Fruit fly (Drosophila melanogaster) whole organism, embryonic: ENCODE data around the gene glob1.
"Not testable (repeated sequence)": the region's sequence is repeated elsewhere in the genome, so short reads cannot be mapped to it uniquely, and the experiment has no call there.

ENCODE experiments used
- Ada2b ChIP-seq: fragments of 200-800 bp; sonication (Bioruptor generic); IDR thresholded peaks from 2 replicates; pipeline ENCODE4 v1.3.6; 2022; ENCODE audit warnings: missing biosample characterization, missing genetic modification characterization
- Aef1 ChIP-seq: fragments of 200-800 bp; sonication (Bioruptor generic); IDR thresholded peaks from 3 replicates; pipeline ENCODE4 v1.3.6; 2022; ENCODE audit warnings: missing biosample characterization, missing genetic modification characterization
- CG10147 ChIP-seq: fragments of 200-800 bp; sonication (Bioruptor generic); optimal IDR thresholded peaks from 2 replicates; lab custom pipeline; 2019; ENCODE audit warnings: missing biosample characterization, mild to moderate bottlenecking, missing genetic modification characterization, moderate library complexity
- CG11093 ChIP-seq: fragments of 200-800 bp; sonication (Bioruptor generic); IDR thresholded peaks from 3 replicates; pipeline ENCODE4 v1.3.6; 2022; ENCODE audit warnings: missing biosample characterization, missing genetic modification characterization
- CG11247 ChIP-seq: fragments of 200-800 bp; sonication (Bioruptor generic); IDR thresholded peaks from 2 replicates; pipeline ENCODE4 v1.3.6; 2022; ENCODE audit warnings: missing biosample characterization, missing genetic modification characterization
- CG11504 ChIP-seq: fragments of 200-800 bp; sonication (Bioruptor generic); optimal IDR thresholded peaks from 3 replicates; lab custom pipeline; 2019; ENCODE audit warnings: missing biosample characterization, mild to moderate bottlenecking, missing genetic modification characterization, moderate library complexity
- CG14014 ChIP-seq: fragments of 200-800 bp; sonication (Bioruptor generic); IDR thresholded peaks from 2 replicates; pipeline ENCODE4 v1.3.6; 2022; ENCODE audit warnings: missing biosample characterization, missing genetic modification characterization
- CG15601 ChIP-seq: fragments of 200-800 bp; sonication (Bioruptor generic); optimal IDR thresholded peaks from 3 replicates; lab custom pipeline; 2019; ENCODE audit warnings: missing biosample characterization, mild to moderate bottlenecking, missing genetic modification characterization, moderate library complexity
- CG1603 ChIP-seq: fragments of 200-800 bp; sonication (Bioruptor generic); optimal IDR thresholded peaks from 2 replicates; lab custom pipeline; 2019; ENCODE audit warnings: missing biosample characterization, mild to moderate bottlenecking, missing genetic modification characterization, moderate library complexity
- CG34422 ChIP-seq: fragments of 200-800 bp; sonication (Bioruptor generic); IDR thresholded peaks from 3 replicates; pipeline ENCODE4 v1.3.6; 2022; ENCODE audit warnings: missing biosample characterization, missing genetic modification characterization
- CG3838 ChIP-seq: fragments of 200-800 bp; sonication (Bioruptor generic); optimal IDR thresholded peaks from 3 replicates; lab custom pipeline; 2016; ENCODE audit warnings: missing biosample characterization, missing genetic modification characterization
- CG4360 ChIP-seq: fragments of 200-800 bp; sonication (Bioruptor generic); IDR thresholded peaks from 2 replicates; pipeline ENCODE4 v1.3.6; 2022; ENCODE audit warnings: missing biosample characterization, missing genetic modification characterization
- CG4404 ChIP-seq: fragments of 200-800 bp; sonication (Bioruptor generic); IDR thresholded peaks from 2 replicates; pipeline ENCODE4 v1.3.6; 2022; ENCODE audit warnings: missing biosample characterization, missing genetic modification characterization
- CG6689 ChIP-seq: fragments of 200-800 bp; sonication (Bioruptor generic); IDR thresholded peaks from 2 replicates; pipeline ENCODE4 v1.3.6; 2022; ENCODE audit warnings: missing biosample characterization, missing genetic modification characterization
- CG7786 ChIP-seq: fragments of 200-800 bp; sonication (Bioruptor generic); optimal IDR thresholded peaks from 2 replicates; lab custom pipeline; 2016; ENCODE audit warnings: missing biosample characterization, missing genetic modification characterization
- CG8290 ChIP-seq, 3 experiments: fragments of 200-800 bp; sonication (Bioruptor generic); optimal IDR thresholded peaks; 2 replicates each; lab custom pipeline; 2016 to 2019; ENCODE audit warnings: missing biosample characterization in 3 of 3, missing genetic modification characterization in 3 of 3, mild to moderate bottlenecking in 2 of 3, moderate library complexity in 1 of 3
- CG9932 ChIP-seq: fragments of 200-800 bp; sonication (Bioruptor generic); IDR thresholded peaks from 2 replicates; pipeline ENCODE4 v1.3.6; 2022; ENCODE audit warnings: missing biosample characterization, missing genetic modification characterization
- Ets65A ChIP-seq: fragments of 200-800 bp; sonication (Bioruptor generic); peaks from one replicate; lab custom pipeline; 2016; ENCODE audit warnings: missing biosample characterization, missing genetic modification characterization
- Hmr ChIP-seq: fragments of 200-800 bp; sonication (Bioruptor generic); optimal IDR thresholded peaks from 3 replicates; lab custom pipeline; 2017; ENCODE audit warnings: mild to moderate bottlenecking, missing biosample characterization, missing genetic modification reagents, missing genetic modification characterization
- Jarid2 ChIP-seq: fragments of 200-800 bp; sonication (Bioruptor generic); optimal IDR thresholded peaks from 3 replicates; lab custom pipeline; 2017; ENCODE audit warnings: mild to moderate bottlenecking, missing biosample characterization, missing genetic modification reagents, missing genetic modification characterization
- NFAT ChIP-seq: fragments of 200-800 bp; sonication (Bioruptor generic); IDR thresholded peaks from 2 replicates; pipeline ENCODE4 v1.3.6; 2022; ENCODE audit warnings: missing biosample characterization, missing genetic modification characterization
- Opbp ChIP-seq: fragments of 200-800 bp; sonication (Bioruptor generic); IDR thresholded peaks from 3 replicates; pipeline ENCODE4 v1.3.6; 2022; ENCODE audit warnings: missing biosample characterization, missing genetic modification characterization; ENCODE audit not compliant: partially characterized antibody
- Ptx1 ChIP-seq: fragments of 200-800 bp; sonication (Bioruptor generic); IDR thresholded peaks from 2 replicates; pipeline ENCODE4 v1.3.6; 2022; ENCODE audit warnings: missing biosample characterization, missing genetic modification characterization
- Rx ChIP-seq: fragments of 200-800 bp; sonication (Bioruptor generic); IDR thresholded peaks from 2 replicates; pipeline ENCODE4 v1.3.6; 2022; ENCODE audit warnings: missing biosample characterization, missing genetic modification characterization
- Taf1 ChIP-seq: fragments of 200-800 bp; sonication (Bioruptor generic); IDR thresholded peaks from 2 replicates; pipeline ENCODE4 v1.3.6; 2022; ENCODE audit warnings: missing biosample characterization, missing genetic modification characterization
- Trl ChIP-seq, 3 experiments: fragments of >200 bp in 2 of 3; fragments of 200-800 bp in 1 of 3; sonication (Bioruptor generic) in 1 of 3; optimal IDR thresholded peaks; 2 replicates in 1 of 3; 3 replicates in 2 of 3; lab custom pipeline; 2016 to 2017; ENCODE audit warnings: missing biosample characterization in 1 of 3, missing genetic modification characterization in 1 of 3
- Xrp1 ChIP-seq: fragments of 200-800 bp; sonication (Bioruptor generic); IDR thresholded peaks from 2 replicates; pipeline ENCODE4 v1.3.6; 2022; ENCODE audit warnings: missing biosample characterization, missing genetic modification characterization
- al ChIP-seq: fragments of 200-800 bp; sonication (Bioruptor generic); IDR thresholded peaks from 2 replicates; pipeline ENCODE4 v1.3.6; 2022; ENCODE audit warnings: missing biosample characterization, missing genetic modification characterization
- chinmo ChIP-seq: fragments of 200-800 bp; sonication (Bioruptor generic); IDR thresholded peaks from 4 replicates; pipeline ENCODE4 v1.3.6; 2022; ENCODE audit warnings: missing biosample characterization, missing genetic modification characterization; ENCODE audit not compliant: partially characterized antibody
- dysf ChIP-seq: fragments of 200-800 bp; sonication (Bioruptor generic); IDR thresholded peaks from 3 replicates; pipeline ENCODE4 v1.3.6; 2022; ENCODE audit warnings: missing biosample characterization, missing genetic modification characterization
- fd3F ChIP-seq: fragments of 200-800 bp; sonication (Bioruptor generic); optimal IDR thresholded peaks from 2 replicates; lab custom pipeline; 2018; ENCODE audit warnings: missing biosample characterization, mild to moderate bottlenecking, missing genetic modification characterization, moderate library complexity
- gsb ChIP-seq: fragments of 200-800 bp; sonication (Bioruptor generic); IDR thresholded peaks from 2 replicates; pipeline ENCODE4 v1.3.6; 2022; ENCODE audit warnings: missing biosample characterization, missing genetic modification characterization
- ham ChIP-seq: fragments of 200-800 bp; sonication (Bioruptor generic); IDR thresholded peaks from 2 replicates; pipeline ENCODE4 v1.3.6; 2022; ENCODE audit warnings: missing biosample characterization, missing genetic modification characterization
- hkb ChIP-seq, 2 experiments: fragments of 200-800 bp in 1 of 2; fragments of >200 bp in 1 of 2; sonication (Bioruptor generic) in 1 of 2; IDR thresholded peaks in 1 of 2; optimal IDR thresholded peaks in 1 of 2; 2 replicates each; pipeline versions ENCODE4 v1.3.6 to Lab custom; 2017 to 2022; ENCODE audit warnings: missing biosample characterization in 1 of 2, missing genetic modification characterization in 1 of 2
- klu ChIP-seq: fragments of 200-800 bp; sonication (Bioruptor generic); IDR thresholded peaks from 2 replicates; pipeline ENCODE4 v1.3.6; 2022; ENCODE audit warnings: missing biosample characterization, missing genetic modification characterization
- pita ChIP-seq: fragments of 200-800 bp; sonication (Bioruptor generic); optimal IDR thresholded peaks from 2 replicates; lab custom pipeline; 2017; ENCODE audit warnings: missing biosample characterization, mild to moderate bottlenecking, missing genetic modification characterization
- pzg ChIP-seq: fragments of 200-800 bp; sonication (Bioruptor generic); optimal IDR thresholded peaks from 3 replicates; lab custom pipeline; 2018; ENCODE audit warnings: missing biosample characterization, mild to moderate bottlenecking, missing genetic modification characterization, moderate library complexity
- rib ChIP-seq: fragments of 200-800 bp; sonication (Bioruptor generic); IDR thresholded peaks from 2 replicates; pipeline ENCODE4 v1.3.6; 2022; ENCODE audit warnings: missing biosample characterization, missing genetic modification characterization
- sisA ChIP-seq: fragments of 200-800 bp; sonication (Bioruptor generic); IDR thresholded peaks from 2 replicates; pipeline ENCODE4 v1.3.6; 2022; ENCODE audit warnings: missing biosample characterization, missing genetic modification characterization
- slbo ChIP-seq: fragments of 200-800 bp; sonication (Bioruptor generic); IDR thresholded peaks from 2 replicates; pipeline ENCODE4 v1.3.6; 2022; ENCODE audit warnings: missing biosample characterization, missing genetic modification characterization
- sna ChIP-seq: fragments of 200-800 bp; sonication (Bioruptor generic); IDR thresholded peaks from 2 replicates; pipeline ENCODE4 v1.3.6; 2022; ENCODE audit warnings: missing biosample characterization, missing genetic modification characterization; ENCODE audit not compliant: partially characterized antibody
- tgo ChIP-seq: fragments of 200-800 bp; sonication (Bioruptor generic); IDR thresholded peaks from 3 replicates; pipeline ENCODE4 v1.3.6; 2022; ENCODE audit warnings: missing biosample characterization, missing genetic modification characterization

glob1 gene

DNA sequence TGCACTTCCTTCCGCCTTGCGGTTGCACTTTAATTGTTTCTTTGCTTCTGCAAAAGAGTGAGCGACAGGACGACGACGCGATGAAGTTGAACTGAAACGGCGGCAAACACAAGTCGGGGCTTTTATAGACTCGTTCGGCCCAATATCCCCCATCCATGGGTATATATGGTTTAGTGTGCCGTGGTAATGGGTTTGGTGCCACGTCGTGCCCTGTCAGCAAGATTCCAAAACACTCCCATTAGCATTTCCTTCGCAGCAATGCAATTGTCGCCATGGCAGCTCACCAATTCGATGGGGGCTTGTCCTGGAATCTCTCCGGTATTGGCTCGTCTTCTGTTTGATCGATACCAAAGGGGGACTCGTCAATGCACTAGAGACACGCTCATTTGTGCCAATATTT lies 13.5 kb upstream of the glob1 start, which contains the start of gene CG45105:
Gene CG45105 (minus strand): TSS at position 101 of the 400 bp plus-strand sequence.
- no peak for TF ChIP-seq CG34422 (GFP tag; lab: Robert Waterston, UW)
- TF ChIP-seq Ets65A (GFP tag; lab: Kevin White, UChicago) = peak; percentile 66

dm6 chr3R:15913231-15913630 lies 8.8 kb upstream of the glob1 start:
- TF ChIP-seq sisA (peak; percentile 18; the same call in 1 of the 2 replicates), fd3F (GFP tag; lab: Kevin White, UChicago) (no peak), dysf (GFP tag; lab: Robert Waterston, UW) (0 out of 3 replicates have a peak, but pooled peaks have one; percentile 21), CG10147 (GFP tag; lab: Kevin White, UChicago) (no peak), CG15601 (tag; lab: Kevin White, UChicago) (no peak), sna (no peak), CG4360 (GFP tag; lab: Robert Waterston, UW) (0 out of 2 replicates have a peak, but pooled peaks have one; percentile 12), slbo (GFP tag; lab: Robert Waterston, UW) (no peak), CG3838 (peak; percentile 21), CG7786 (GFP tag; lab: Kevin White, UChicago) (no peak), Opbp (peak; percentile 26; the same call in 1 of the 3 replicates), pzg (GFP tag; lab: Kevin White, UChicago) (no peak), CG11504 (tag; lab: Kevin White, UChicago) (peak; percentile 96), pita (GFP tag; lab: Kevin White, UChicago) (peak; percentile 35), chinmo (GFP tag; lab: Robert Waterston, UW) (0 out of 4 replicates have a peak, but pooled peaks have one; percentile 27)
- TF ChIP-seq, all 482 proteins: peak for 8

DNA sequence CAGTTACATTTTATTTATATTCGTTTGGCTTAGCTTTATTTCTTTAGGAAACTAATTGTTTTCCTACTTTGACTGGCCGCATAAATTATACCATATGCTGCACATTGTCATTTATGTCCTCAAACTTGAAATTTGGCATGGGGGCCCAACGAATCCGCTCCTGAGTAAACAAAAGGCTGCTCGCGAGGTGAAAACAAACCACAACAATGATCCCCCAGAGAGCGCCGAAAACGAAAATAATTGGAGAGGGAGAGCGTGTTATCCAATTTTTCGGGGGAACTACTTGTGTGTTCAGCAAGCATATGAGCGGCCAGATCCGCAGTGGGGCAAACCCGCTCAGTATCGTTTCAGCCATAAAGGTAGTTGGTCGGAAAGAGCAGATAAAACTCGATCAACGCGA lies 3.7 kb upstream of the glob1 start, which contains the start of gene EndoU:
Gene EndoU (plus strand): TSS at position 301 of the 400 bp plus-strand sequence.
- not testable (repeated sequence) for TF ChIP-seq Hmr (GFP tag; lab: Kevin White, UChicago); CG8290 (GFP tag; optimal IDR thresholded peaks at IDR 0.05; lab: Kevin White, UChicago); CG8290 (tag; optimal IDR thresholded peaks at IDR 0.05; lab: Kevin White, UChicago); CG1603

DNA sequence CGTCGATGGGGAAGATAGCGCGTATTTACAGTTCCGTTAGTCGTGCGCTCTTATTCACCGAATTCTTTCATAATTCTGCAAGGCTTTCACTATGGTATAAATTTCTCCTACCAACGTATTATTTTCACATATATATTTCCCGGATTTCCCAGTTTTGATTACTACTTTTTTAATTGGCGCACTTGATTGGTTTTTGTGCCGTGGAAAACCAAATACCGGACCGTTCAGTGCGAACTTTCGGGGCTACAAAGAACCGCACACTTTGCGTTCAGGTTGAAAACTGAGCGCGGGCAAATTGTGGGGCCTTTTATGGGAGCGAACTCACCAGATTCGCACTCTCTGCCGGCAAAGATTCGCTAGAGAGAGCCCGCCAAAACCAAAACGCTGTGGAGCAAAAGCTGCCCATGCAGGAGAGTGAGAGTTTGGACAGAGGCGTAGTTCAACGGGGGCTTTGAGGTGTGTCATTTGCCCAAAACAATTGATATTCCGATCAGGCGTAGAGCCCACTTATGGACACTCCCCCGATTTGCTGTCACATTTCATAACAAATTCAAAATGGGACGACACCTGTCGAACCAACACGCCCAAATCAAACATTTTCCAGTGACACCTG lies 3.2 kb downstream of the glob1 start:
- TF ChIP-seq ham (GFP tag; lab: Robert Waterston, UW) (peak; percentile 30; the same call in 1 of the 2 replicates), al (GFP tag; lab: Robert Waterston, UW) (peak; percentile 55), Ada2b (GFP tag; lab: Robert Waterston, UW) (peak; percentile 35; the same call in 1 of the 2 replicates), tgo (GFP tag; lab: Robert Waterston, UW) (0 out of 3 replicates have a peak, but pooled peaks have one; percentile 27), CG4404 (GFP tag; lab: Robert Waterston, UW) (peak; percentile 34; the same call in 1 of the 2 replicates), CG11247 (0 out of 2 replicates have a peak, but pooled peaks have one; percentile 9), Xrp1 (GFP tag; lab: Robert Waterston, UW) (peak; percentile 39; the same call in 1 of the 2 replicates), CG9932 (GFP tag; lab: Robert Waterston, UW) (peak; percentile 81), CG11093 (GFP tag; lab: Robert Waterston, UW) (0 out of 3 replicates have a peak, but pooled peaks have one; percentile 16), Taf1 (GFP tag; lab: Robert Waterston, UW) (peak; percentile 35; the same call in 1 of the 2 replicates), Trl (optimal IDR thresholded peaks at IDR 0.05; lab: Kevin White, UChicago) (peak; percentile 30 to 73), Aef1 (GFP tag; lab: Robert Waterston, UW) (peak; percentile 26; the same call in 1 of the 3 replicates), klu (GFP tag; lab: Robert Waterston, UW) (peak; percentile 44), rib (GFP tag; lab: Robert Waterston, UW) (peak; percentile 73; the same call in 1 of the 2 replicates), chinmo (GFP tag; lab: Robert Waterston, UW) (0 out of 4 replicates have a peak, but pooled peaks have one; percentile 51), CG6689 (GFP tag; lab: Robert Waterston, UW) (peak; percentile 27; the same call in 1 of the 2 replicates), Jarid2 (peak; percentile 54), NFAT (GFP tag; lab: Robert Waterston, UW) (peak; percentile 69), hkb (GFP tag; IDR thresholded peaks at IDR 0.05; lab: Robert Waterston, UW) (peak; percentile 25; the same call in 1 of the 2 replicates), Rx (peak; percentile 47), CG14014 (GFP tag; lab: Robert Waterston, UW) (peak; percentile 68), gsb (GFP tag; lab: Robert Waterston, UW) (peak; percentile 46; the same call in 1 of the 2 replicates), Ptx1 (GFP tag; lab: Robert Waterston, UW) (0 out of 2 replicates have a peak, but pooled peaks have one; percentile 43)
- not testable (repeated sequence) for TF ChIP-seq Trl (GFP tag; optimal IDR thresholded peaks at IDR 0.05; lab: Kevin White, UChicago); hkb (optimal IDR thresholded peaks at IDR 0.05; lab: Kevin White, UChicago)
